Worm (Caenorhabditis elegans): ENCODE data around the gene larp-1.

- TF ChIP-seq lsy-2 (tag; optimal IDR thresholded peaks at IDR 0.05) (no peak), ceh-82 (tag; optimal IDR thresholded peaks at IDR 0.05) (no peak), isw-1 (GFP tag; IDR thresholded peaks at IDR 0.05) (no peak), C16A3.4 (tag; optimal IDR thresholded peaks at IDR 0.05) (no peak), zag-1 (tag; optimal IDR thresholded peaks at IDR 0.05) (no peak), unc-62 (GFP tag; optimal IDR thresholded peaks at IDR 0.05) (no peak), mdl-1 (tag; optimal IDR thresholded peaks at IDR 0.05) (no peak), ceh-63 (GFP tag; optimal IDR thresholded peaks at IDR 0.05) (no peak), nhr-237 (tag; optimal IDR thresholded peaks at IDR 0.05) (no peak), nhr-11 (tag; optimal IDR thresholded peaks at IDR 0.05) (no peak), nhr-77 (tag; optimal IDR thresholded peaks at IDR 0.05) (no peak)
Observed at ce11 chrIII:5006881-5007280, 10.6 kb downstream of the larp-1 start, which contains the start of gene R144.12.

All from whole organism, L1 larva.